Worm (Caenorhabditis elegans) whole organism, L4 larva: ENCODE results near the gene B0416.11.

ENCODE experiments used
- D1046.2 ChIP-seq: fragments of 200-800 bp; sonication (Bioruptor generic); IDR thresholded peaks from 2 replicates; pipeline ENCODE4 v1.3.6; 2022; ENCODE audit warnings: missing genetic modification characterization, missing compliant biosample characterization
- F10B5.3 ChIP-seq: sonication (generic microtip); optimal IDR thresholded peaks from 2 replicates; lab custom pipeline; 2016; ENCODE audit warnings: mild to moderate bottlenecking, missing genetic modification characterization, missing compliant biosample characterization
- F37D6.2 ChIP-seq: sonication (generic microtip); optimal IDR thresholded peaks from 2 replicates; lab custom pipeline; 2016; ENCODE audit warnings: mild to moderate bottlenecking, missing genetic modification characterization, missing compliant biosample characterization
- T20F7.1 ChIP-seq: fragments of 200-800 bp; sonication (Bioruptor generic); optimal IDR thresholded peaks from 2 replicates; lab custom pipeline; 2018; ENCODE audit warnings: mild to moderate bottlenecking, missing genetic modification characterization, missing compliant biosample characterization
- Y5F2A.4 ChIP-seq: fragments of 200-800 bp; sonication (Bioruptor generic); optimal IDR thresholded peaks from 2 replicates; lab custom pipeline; 2018; ENCODE audit warnings: mild to moderate bottlenecking, missing genetic modification characterization, missing compliant biosample characterization
- aha-1 ChIP-seq: fragments of 150-350 bp; peaks from one replicate; lab custom pipeline; 2014; ENCODE audit warnings: missing biosample characterization, missing genetic modification characterization
- ama-1 ChIP-seq: fragments of 150-350 bp; optimal IDR thresholded peaks from 2 replicates; lab custom pipeline; 2014; ENCODE audit warnings: inconsistent platforms, mixed read lengths
- ctbp-1 ChIP-seq: fragments of 200-800 bp; sonication (Bioruptor generic); IDR thresholded peaks from 2 replicates; pipeline ENCODE4 v1.3.6; 2022; ENCODE audit warnings: missing genetic modification reagents, missing genetic modification characterization, missing compliant biosample characterization
- dve-1 ChIP-seq: sonication (generic microtip); optimal IDR thresholded peaks from 2 replicates; lab custom pipeline; 2017; ENCODE audit warnings: antibody characterized with exemption, mild to moderate bottlenecking, missing genetic modification characterization, missing compliant biosample characterization; ENCODE audit not compliant: insufficient read depth
- egl-27 ChIP-seq: sonication (generic microtip); optimal IDR thresholded peaks from 3 replicates; lab custom pipeline; 2017; ENCODE audit warnings: missing biosample characterization, missing genetic modification reagents, missing genetic modification characterization
- hlh-11 ChIP-seq: fragments of 200-800 bp; sonication (Bioruptor generic); optimal IDR thresholded peaks from 2 replicates; lab custom pipeline; 2018; ENCODE audit warnings: mild to moderate bottlenecking, missing genetic modification characterization, missing compliant biosample characterization
- hlh-30 ChIP-seq: sonication (generic microtip); optimal IDR thresholded peaks from 2 replicates; lab custom pipeline; 2017; ENCODE audit warnings: antibody characterized with exemption, mild to moderate bottlenecking, missing genetic modification characterization, missing compliant biosample characterization; ENCODE audit not compliant: insufficient read depth
- hmg-1.1 ChIP-seq: fragments of 200-800 bp; sonication (Bioruptor generic); IDR thresholded peaks from 2 replicates; pipeline ENCODE4 v1.3.6; 2022; ENCODE audit warnings: missing genetic modification reagents, missing genetic modification characterization, missing compliant biosample characterization
- lim-7 ChIP-seq: fragments of 200-800 bp; sonication (Bioruptor generic); IDR thresholded peaks from 2 replicates; pipeline ENCODE4 v1.3.6; 2022; ENCODE audit warnings: missing genetic modification characterization, missing compliant biosample characterization
- lin-38 ChIP-seq: fragments of 200-800 bp; sonication (Bioruptor generic); IDR thresholded peaks from 2 replicates; pipeline ENCODE4 v1.3.6; 2022; ENCODE audit warnings: missing genetic modification reagents, missing genetic modification characterization, missing compliant biosample characterization
- mxl-3 ChIP-seq: fragments of 200-800 bp; sonication (Bioruptor generic); optimal IDR thresholded peaks from 2 replicates; lab custom pipeline; 2018; ENCODE audit warnings: mild to moderate bottlenecking, missing genetic modification characterization, missing compliant biosample characterization
- nhr-102 ChIP-seq: sonication (generic microtip); optimal IDR thresholded peaks from 2 replicates; lab custom pipeline; 2016; ENCODE audit warnings: mild to moderate bottlenecking, missing genetic modification characterization, moderate library complexity, missing compliant biosample characterization
- nhr-25 ChIP-seq: sonication (generic microtip); optimal IDR thresholded peaks from 2 replicates; lab custom pipeline; 2017; ENCODE audit warnings: missing genetic modification characterization, mild to moderate bottlenecking, missing compliant biosample characterization, antibody characterized with exemption, moderate library complexity, borderline replicate concordance; ENCODE audit not compliant: insufficient read depth
- nhr-28 ChIP-seq: fragments of 150-350 bp; optimal IDR thresholded peaks from 2 replicates; lab custom pipeline; 2014; ENCODE audit warnings: missing biosample characterization, missing genetic modification characterization
- nhr-6 ChIP-seq: fragments of 150-350 bp; optimal IDR thresholded peaks from 2 replicates; lab custom pipeline; 2014; ENCODE audit warnings: missing biosample characterization, missing genetic modification characterization
- nhr-77 ChIP-seq: fragments of 150-350 bp; optimal IDR thresholded peaks from 2 replicates; lab custom pipeline; 2014; ENCODE audit warnings: missing biosample characterization, missing genetic modification characterization
- php-3 ChIP-seq: fragments of 200-800 bp; sonication (Bioruptor generic); IDR thresholded peaks from 2 replicates; pipeline ENCODE4 v1.3.6; 2022; ENCODE audit warnings: missing genetic modification reagents, missing genetic modification characterization, missing compliant biosample characterization
- rbr-2 ChIP-seq: sonication (generic microtip); optimal IDR thresholded peaks from 2 replicates; lab custom pipeline; 2016; ENCODE audit warnings: missing genotype, missing genetic modification characterization, missing compliant biosample characterization
- sdz-12 ChIP-seq: fragments of 200-800 bp; sonication (Bioruptor generic); optimal IDR thresholded peaks from 2 replicates; lab custom pipeline; 2018; ENCODE audit warnings: mild to moderate bottlenecking, missing genetic modification characterization, missing compliant biosample characterization
- set-16 ChIP-seq: fragments of 200-800 bp; sonication (Bioruptor generic); IDR thresholded peaks from 2 replicates; pipeline ENCODE4 v1.3.6; 2022; ENCODE audit warnings: missing genetic modification reagents, missing genetic modification characterization, missing compliant biosample characterization
- snpc-1.2 ChIP-seq: fragments of 200-800 bp; sonication (Bioruptor generic); IDR thresholded peaks from 2 replicates; pipeline ENCODE4 v1.3.6; 2022; ENCODE audit warnings: missing genetic modification reagents, missing genetic modification characterization, missing compliant biosample characterization
- spr-3 ChIP-seq: fragments of 200-800 bp; sonication (Bioruptor generic); optimal IDR thresholded peaks from 2 replicates; lab custom pipeline; 2018; ENCODE audit warnings: mild to moderate bottlenecking, missing genetic modification characterization, missing compliant biosample characterization
- unc-62 ChIP-seq, 3 experiments: fragments of 150-350 bp in 1 of 3; sonication (generic microtip); optimal IDR thresholded peaks in 2 of 3; peaks in 1 of 3; 1 replicate in 1 of 3; 2 replicates in 2 of 3; lab custom pipeline; 2014 to 2017; ENCODE audit warnings: missing biosample characterization in 3 of 3, missing genetic modification characterization in 3 of 3, missing genetic modification reagents in 3 of 3, missing genotype in 1 of 3
- zfp-3 ChIP-seq: fragments of 200-800 bp; sonication (Bioruptor generic); conservative IDR thresholded peaks from 2 replicates; pipeline ENCODE4 v1.3.6; 2022; ENCODE audit warnings: missing genetic modification reagents, missing genetic modification characterization, missing compliant biosample characterization

Gene B0416.11

ce11 chrX:9261626-9262189, 21.2 kb downstream of the B0416.11 start:
- no peak for TF ChIP-seq rbr-2 (tag; lab: Kevin White, UChicago)
- no peak for TF ChIP-seq set-16 (GFP tag; lab: Robert Waterston, UW)
- TF ChIP-seq dve-1 (tag; lab: Kevin White, UChicago) = peak; percentile 54
- TF ChIP-seq F37D6.2 (tag; lab: Kevin White, UChicago) = no peak
- peak; percentile 41; the same call in 1 of the 2 replicates for TF ChIP-seq php-3 (GFP tag; lab: Robert Waterston, UW)
- TF ChIP-seq snpc-1.2 (GFP tag; lab: Robert Waterston, UW) = 0 out of 2 replicates have a peak, but pooled peaks have one; percentile 17
- peak; percentile 60; the same call in 1 of the 2 replicates for TF ChIP-seq zfp-3
- TF ChIP-seq nhr-102 (tag; lab: Kevin White, UChicago) = peak; percentile 47

- TF ChIP-seq T20F7.1 (GFP tag; lab: Kevin White, UChicago) (no peak), ctbp-1 (GFP tag; lab: Robert Waterston, UW) (no peak), nhr-77 (tag; lab: Kevin White, UChicago) (no peak), F37D6.2 (tag; lab: Kevin White, UChicago) (no peak)
These were observed 23.4 kb downstream of the B0416.11 start, which contains the start of gene F18G5.1 for ce11 chrX:9259552-9259951. F18G5.1 (plus strand) TSS chrX:9259852.

ce11 chrX:9255993-9256392, 26.9 kb downstream of the B0416.11 start:
- TF ChIP-seq unc-62 (GFP tag; optimal IDR thresholded peaks at IDR 0.05 in 1 of 2; lab: Kevin White, UChicago) (peak in 1 of 2 experiments; percentile 59), unc-62 (tag; optimal IDR thresholded peaks at IDR 0.05; lab: Kevin White, UChicago) (no peak), ama-1 (no peak), nhr-77 (tag; lab: Kevin White, UChicago) (no peak), F10B5.3 (peak; percentile 64)

- TF ChIP-seq spr-3 (GFP tag; lab: Kevin White, UChicago) (no peak), lin-38 (GFP tag; lab: Robert Waterston, UW) (no peak), D1046.2 (GFP tag; lab: Robert Waterston, UW) (no peak), Y5F2A.4 (GFP tag; lab: Kevin White, UChicago) (no peak), mxl-3 (GFP tag; lab: Kevin White, UChicago) (no peak), hmg-1.1 (GFP tag; lab: Robert Waterston, UW) (no peak), sdz-12 (GFP tag; lab: Kevin White, UChicago) (no peak), nhr-6 (tag; lab: Kevin White, UChicago) (no peak), aha-1 (peak; percentile 75)
These were observed 31.4 kb downstream of the B0416.11 start, which contains the start of gene pes-8 for ce11 chrX:9251488-9251887. pes-8 (plus strand) TSS chrX:9251788.

- TF ChIP-seq unc-62 (GFP tag; optimal IDR thresholded peaks at IDR 0.05 in 1 of 2; lab: Kevin White, UChicago) = peak in 1 of 2 experiments; percentile 94
- no peak for TF ChIP-seq unc-62 (tag; optimal IDR thresholded peaks at IDR 0.05; lab: Kevin White, UChicago)
- TF ChIP-seq hlh-11 = peak; percentile 28
- no peak for TF ChIP-seq hlh-30 (tag; lab: Kevin White, UChicago)
- peak; percentile 11 for TF ChIP-seq mxl-3 (GFP tag; lab: Kevin White, UChicago)
- TF ChIP-seq, all 104 proteins: peak for 3
These were observed 34.7 kb downstream of the B0416.11 start for ce11 chrX:9248083-9248805.

- TF ChIP-seq lim-7 (GFP tag; lab: Robert Waterston, UW) (no peak), nhr-25 (tag; lab: Kevin White, UChicago) (peak; percentile 76), egl-27 (tag; lab: Kevin White, UChicago) (no peak), unc-62 (GFP tag; optimal IDR thresholded peaks at IDR 0.05 in 1 of 2; lab: Kevin White, UChicago) (peak in 1 of 2 experiments; percentile 73), unc-62 (tag; optimal IDR thresholded peaks at IDR 0.05; lab: Kevin White, UChicago) (no peak), nhr-28 (tag; lab: Kevin White, UChicago) (peak; percentile 53)
These were observed 36.3 kb downstream of the B0416.11 start for ce11 chrX:9246625-9247024.
